Worm (Caenorhabditis elegans) whole organism, L2 larva: ENCODE results near the gene fipr-8.

Experiments used
- R02D3.7 ChIP-seq: fragments of 150-350 bp; optimal IDR thresholded peaks from 2 replicates; lab custom pipeline; 2014; ENCODE audit warnings: missing biosample characterization, missing genetic modification characterization
- skn-1 ChIP-seq: sonication (generic microtip); optimal IDR thresholded peaks from 2 replicates; lab custom pipeline; 2017; ENCODE audit warnings: missing biosample characterization, missing genetic modification characterization

DNA sequence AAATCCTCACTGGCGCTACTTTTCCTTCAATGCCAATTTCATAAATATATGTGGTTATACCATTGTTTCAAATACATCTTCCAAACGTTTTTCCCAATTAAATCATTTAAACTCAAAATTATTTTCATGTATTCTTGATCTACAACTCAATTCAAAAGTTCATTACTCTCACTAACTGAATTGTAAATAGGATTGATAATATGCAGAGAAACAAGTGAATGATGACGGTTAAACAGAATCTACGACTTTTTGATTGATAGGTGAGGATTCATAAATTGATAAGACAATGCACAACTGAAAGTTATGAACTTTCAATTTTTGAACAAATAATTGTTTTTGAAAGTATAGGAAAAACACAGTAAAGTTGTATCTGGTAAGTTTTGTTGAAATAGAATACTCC, 48.5 kb downstream of the fipr-8 start:
- TF ChIP-seq R02D3.7 (tag; lab: Kevin White, UChicago) (no peak), skn-1 (tag; lab: Kevin White, UChicago) (no peak)
